Fruit fly (Drosophila melanogaster): ENCODE measurements around the gene bou.
A peak's percentile ranks its signal among the peaks of the same experiment; 100 is the strongest.

Gene bou

dm6 chrX:7013320-7014214 lies 27.3 kb downstream of the bou start, which contains the start of the genes CG3032 and CG4593 (continued):
- TF ChIP-seq Pdp1 (GFP tag; optimal IDR thresholded peaks at IDR 0.05) (peak; percentile 75 to 80), ATbp (GFP tag; optimal IDR thresholded peaks at IDR 0.05) (peak; percentile 63), MBD-R2 (GFP tag; IDR thresholded peaks at IDR 0.05) (peak; percentile 95), Xbp1 (GFP tag; optimal IDR thresholded peaks at IDR 0.05) (peak; percentile 87), E2f2 (GFP tag; IDR thresholded peaks at IDR 0.05) (peak; percentile 66), fd102C (GFP tag; optimal IDR thresholded peaks at IDR 0.05) (no peak), al (GFP tag; IDR thresholded peaks at IDR 0.05) (peak; percentile 87), D (optimal IDR thresholded peaks at IDR 0.05) (no peak), D (GFP tag; optimal IDR thresholded peaks at IDR 0.05) (peak; percentile 24), CG13424 (tag; optimal IDR thresholded peaks at IDR 0.05) (peak; percentile 77), CG16813 (GFP tag; IDR thresholded peaks at IDR 0.05; ENCODE audit: partially characterized antibody) (no peak), schlank (tag; optimal IDR thresholded peaks at IDR 0.05) (peak; percentile 49), bigmax (GFP tag; optimal IDR thresholded peaks at IDR 0.05) (no peak), sna (GFP tag; IDR thresholded peaks at IDR 0.05; ENCODE audit: partially characterized antibody) (no peak), CG9727 (GFP tag; optimal IDR thresholded peaks at IDR 0.05) (peak; percentile 70), CG13296 (GFP tag; optimal IDR thresholded peaks at IDR 0.05) (peak; percentile 71), CG6689 (GFP tag; IDR thresholded peaks at IDR 0.05) (peak; percentile 87), Atf3 (GFP tag; optimal IDR thresholded peaks at IDR 0.05) (peak; percentile 34), gro (GFP tag; optimal IDR thresholded peaks at IDR 0.05) (peak; percentile 72), bsh (GFP tag; optimal IDR thresholded peaks at IDR 0.05) (peak; percentile 47 to 79), row (GFP tag; IDR thresholded peaks at IDR 0.05) (peak; percentile 97), CG34376 (GFP tag; optimal IDR thresholded peaks at IDR 0.05) (peak; percentile 29), CG11398 (GFP tag; optimal IDR thresholded peaks at IDR 0.05) (peak; percentile 40), CG11247 (GFP tag; IDR thresholded peaks at IDR 0.05) (peak; percentile 87), CG6272 (GFP tag; IDR thresholded peaks at IDR 0.05) (peak; percentile 87), CG3407 (GFP tag; optimal IDR thresholded peaks at IDR 0.05) (no peak), salm (tag; optimal IDR thresholded peaks at IDR 0.05) (peak; percentile 69), CG7556 (GFP tag; optimal IDR thresholded peaks at IDR 0.05) (peak; percentile 64), CG8924 (tag; optimal IDR thresholded peaks at IDR 0.05) (peak; percentile 77), gcm (GFP tag; optimal IDR thresholded peaks at IDR 0.05) (peak; percentile 42), dpn (GFP tag; optimal IDR thresholded peaks at IDR 0.05) (peak; percentile 76 to 84), Sox102F (GFP tag; optimal IDR thresholded peaks at IDR 0.05) (peak; percentile 85), zf30C (GFP tag; optimal IDR thresholded peaks at IDR 0.05) (no peak), da (GFP tag; optimal IDR thresholded peaks at IDR 0.05) (no peak), CG12391 (tag; optimal IDR thresholded peaks at IDR 0.05) (peak; percentile 85), CG7987 (GFP tag; optimal IDR thresholded peaks at IDR 0.05) (peak; percentile 54), CG15696 (tag; optimal IDR thresholded peaks at IDR 0.05) (peak; percentile 37), CG4707 (GFP tag; optimal IDR thresholded peaks at IDR 0.05) (no peak), CG8944 (GFP tag; optimal IDR thresholded peaks at IDR 0.05) (peak; percentile 67), Ets65A (GFP tag) (peak; percentile 97), lilli (GFP tag; optimal IDR thresholded peaks at IDR 0.05) (peak; percentile 89), Ets97D (GFP tag; optimal IDR thresholded peaks at IDR 0.05) (peak; percentile 54), Aef1 (GFP tag; IDR thresholded peaks at IDR 0.05) (peak; percentile 92), sima (GFP tag; optimal IDR thresholded peaks at IDR 0.05) (no peak), grau (tag; optimal IDR thresholded peaks at IDR 0.05) (peak; percentile 97), CG7928 (GFP tag; optimal IDR thresholded peaks at IDR 0.05) (peak; percentile 47), ranshi (GFP tag; IDR thresholded peaks at IDR 0.05) (peak; percentile 87; the same call in 1 of the 2 replicates), chn (GFP tag; optimal IDR thresholded peaks at IDR 0.05) (peak; percentile 72), gt (GFP tag; IDR thresholded peaks at IDR 0.05) (0 out of 2 replicates have a peak, but pooled peaks have one; percentile 32)
